Fruit fly (Drosophila melanogaster): ENCODE results near the gene Hinfp.

Hinfp gene

DNA sequence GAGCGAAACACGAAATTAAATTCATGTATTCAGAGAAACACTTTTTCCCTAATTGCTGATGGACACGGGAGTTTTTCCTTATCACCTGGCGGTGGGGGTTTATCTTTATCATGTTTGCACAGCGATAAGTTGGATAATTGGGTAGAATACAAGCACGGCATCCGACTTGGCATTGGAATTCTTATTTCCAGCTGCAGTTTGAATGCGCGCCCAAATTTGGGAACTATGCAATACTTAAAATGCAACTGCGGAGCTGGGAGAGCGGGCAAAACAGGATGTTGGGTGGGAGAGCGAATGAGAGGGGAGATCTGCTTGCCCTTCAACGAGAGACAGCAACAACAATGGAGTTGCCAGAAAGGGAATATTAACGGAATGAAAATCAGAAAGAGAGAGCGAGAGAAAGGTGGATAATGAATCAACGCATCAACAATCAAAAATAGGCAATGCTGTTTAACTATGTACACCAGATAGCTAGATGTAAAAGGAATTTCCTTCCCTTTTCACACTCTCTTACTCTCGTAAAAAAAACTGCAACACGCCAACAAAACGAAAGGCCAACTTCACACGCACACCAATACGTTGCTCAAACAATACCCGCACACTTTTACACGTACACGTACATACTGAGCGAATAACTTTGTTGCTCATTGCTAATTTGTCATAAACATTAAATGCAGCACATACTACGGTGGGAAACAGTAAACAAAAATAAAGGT is 8.4 kb upstream of the Hinfp start (continued):
- no peak for TF ChIP-seq CG6808 (GFP tag; optimal IDR thresholded peaks at IDR 0.05)
- peak; percentile 42 for TF ChIP-seq esn (GFP tag; optimal IDR thresholded peaks at IDR 0.05)
- no peak for TF ChIP-seq CG16779 (tag; optimal IDR thresholded peaks at IDR 0.05)
- peak; percentile 87 for TF ChIP-seq dsx (GFP tag; optimal IDR thresholded peaks at IDR 0.05; ENCODE audit: poor library complexity, severe bottlenecking)
- TF ChIP-seq cyc (GFP tag; optimal IDR thresholded peaks at IDR 0.05) = no peak
- TF ChIP-seq Sox14 (GFP tag; optimal IDR thresholded peaks at IDR 0.05) = no peak
- no peak for TF ChIP-seq net (GFP tag; optimal IDR thresholded peaks at IDR 0.05)
- no peak for TF ChIP-seq Smox (GFP tag; optimal IDR thresholded peaks at IDR 0.05)
- TF ChIP-seq Ets21C (GFP tag; optimal IDR thresholded peaks at IDR 0.05) = no peak
- no peak for TF ChIP-seq CG1621 (tag; optimal IDR thresholded peaks at IDR 0.05)
- TF ChIP-seq CG31627 (GFP tag; optimal IDR thresholded peaks at IDR 0.05) = no peak
- no peak for TF ChIP-seq Hr38 (GFP tag; optimal IDR thresholded peaks at IDR 0.05)
- TF ChIP-seq dac (GFP tag; optimal IDR thresholded peaks at IDR 0.05) = no peak
- TF ChIP-seq lz (GFP tag; optimal IDR thresholded peaks at IDR 0.05) = peak; percentile 5
- TF ChIP-seq CG11294 (GFP tag; IDR thresholded peaks at IDR 0.05) = no peak
- peak; percentile 33 for TF ChIP-seq topi (GFP tag; optimal IDR thresholded peaks at IDR 0.05)
- no peak for TF ChIP-seq Gug (GFP tag; IDR thresholded peaks at IDR 0.05)
- no peak for TF ChIP-seq Hr39 (GFP tag; optimal IDR thresholded peaks at IDR 0.05)
- no peak for TF ChIP-seq Eip93F (GFP tag; optimal IDR thresholded peaks at IDR 0.05)
- no peak for TF ChIP-seq CG8119 (GFP tag; IDR thresholded peaks at IDR 0.05)
- no peak for TF ChIP-seq ss (GFP tag; optimal IDR thresholded peaks at IDR 0.05)
- TF ChIP-seq Blimp-1 (GFP tag; optimal IDR thresholded peaks at IDR 0.05) = no peak
- no peak for TF ChIP-seq eg (GFP tag; IDR thresholded peaks at IDR 0.05)
- no peak for TF ChIP-seq Met (GFP tag; optimal IDR thresholded peaks at IDR 0.05)
- no peak for TF ChIP-seq CG10669 (GFP tag; optimal IDR thresholded peaks at IDR 0.05)
- TF ChIP-seq achi (GFP tag; optimal IDR thresholded peaks at IDR 0.05) = no peak
- TF ChIP-seq acj6 (GFP tag; optimal IDR thresholded peaks at IDR 0.05) = no peak
- no peak for TF ChIP-seq CG8319 (GFP tag; optimal IDR thresholded peaks at IDR 0.05)
- TF ChIP-seq CG4318 (GFP tag; optimal IDR thresholded peaks at IDR 0.05) = no peak
- no peak for TF ChIP-seq fd59A (GFP tag; optimal IDR thresholded peaks at IDR 0.05)
- TF ChIP-seq vri (GFP tag; optimal IDR thresholded peaks at IDR 0.05) = peak; percentile 11
- TF ChIP-seq CG6276 (GFP tag; optimal IDR thresholded peaks at IDR 0.05) = no peak
- TF ChIP-seq CG34406 (GFP tag; optimal IDR thresholded peaks at IDR 0.05) = no peak
- TF ChIP-seq CG7368 (GFP tag; optimal IDR thresholded peaks at IDR 0.05) = no peak

DNA sequence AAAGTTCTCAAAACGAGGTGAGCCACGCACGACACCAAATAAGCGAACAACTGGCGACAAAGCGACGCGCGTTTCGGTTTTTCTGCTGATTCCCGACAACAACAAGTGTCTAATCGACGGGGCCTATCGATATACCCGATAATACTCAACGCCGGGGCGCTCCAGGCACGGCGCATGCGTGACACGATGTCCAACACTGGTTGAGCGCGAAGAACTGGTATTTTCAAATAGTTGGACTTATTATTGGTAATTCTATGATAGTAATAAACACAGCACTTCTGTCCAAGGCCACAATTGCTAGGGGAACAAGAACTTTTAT is 7.9 kb upstream of the Hinfp start:
- TF ChIP-seq Sox14 (GFP tag; optimal IDR thresholded peaks at IDR 0.05) (peak; percentile 13), dsx (GFP tag; optimal IDR thresholded peaks at IDR 0.05; ENCODE audit: poor library complexity, severe bottlenecking) (peak; percentile 64), CG10669 (GFP tag; optimal IDR thresholded peaks at IDR 0.05) (no peak), CG1621 (tag; optimal IDR thresholded peaks at IDR 0.05) (peak; percentile 85), svp (GFP tag) (no peak), Hr39 (GFP tag; optimal IDR thresholded peaks at IDR 0.05) (peak; percentile 2), fkh (GFP tag; optimal IDR thresholded peaks at IDR 0.05) (peak; percentile 54), Eip78C (GFP tag) (peak; percentile 7)

DNA sequence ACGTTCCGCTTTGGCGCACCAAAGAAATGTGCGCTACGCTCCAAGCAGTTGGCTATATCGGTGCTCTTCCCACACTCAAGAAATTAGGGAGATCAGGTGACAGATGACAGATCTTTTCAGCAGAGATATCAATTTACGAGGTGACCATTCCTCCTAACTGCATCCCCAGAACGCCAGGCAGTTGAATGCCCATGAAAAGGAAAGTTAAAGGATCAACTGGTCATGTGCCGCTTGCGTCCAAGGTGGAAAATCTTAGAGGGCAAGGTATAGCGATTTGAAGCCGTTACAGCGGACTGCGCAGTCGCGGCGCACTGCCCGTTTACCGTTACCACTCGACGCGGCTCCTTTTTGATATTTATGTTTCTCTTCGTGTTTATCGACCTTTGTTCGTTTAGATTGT is 6.8 kb upstream of the Hinfp start:
- TF ChIP-seq net (GFP tag; optimal IDR thresholded peaks at IDR 0.05) = no peak
- TF ChIP-seq Hr38 (GFP tag; optimal IDR thresholded peaks at IDR 0.05) = no peak
- no peak for TF ChIP-seq CG8632 (GFP tag; optimal IDR thresholded peaks at IDR 0.05)
- TF ChIP-seq CG11762 (GFP tag; optimal IDR thresholded peaks at IDR 0.05; ENCODE audit: insufficient read depth) = no peak
- TF ChIP-seq topi (GFP tag; optimal IDR thresholded peaks at IDR 0.05) = no peak
- no peak for TF ChIP-seq Sox14 (GFP tag; optimal IDR thresholded peaks at IDR 0.05)
- TF ChIP-seq Hr4 (GFP tag; optimal IDR thresholded peaks at IDR 0.05) = peak; percentile 10
- no peak for TF ChIP-seq CG6163 (GFP tag; IDR thresholded peaks at IDR 0.05)
- peak; percentile 74 for TF ChIP-seq svp (GFP tag)
- TF ChIP-seq Blimp-1 (GFP tag; optimal IDR thresholded peaks at IDR 0.05) = no peak
- no peak for TF ChIP-seq CG6276 (GFP tag; optimal IDR thresholded peaks at IDR 0.05)
- peak; percentile 21 for TF ChIP-seq lz (GFP tag; optimal IDR thresholded peaks at IDR 0.05)
- no peak for TF ChIP-seq CG11902 (GFP tag; optimal IDR thresholded peaks at IDR 0.05)
- no peak for TF ChIP-seq Sox15 (GFP tag; optimal IDR thresholded peaks at IDR 0.05)
- TF ChIP-seq CG15336 (GFP tag; IDR thresholded peaks at IDR 0.05) = peak; percentile 39; the same call in 1 of the 2 replicates
- no peak for TF ChIP-seq CG11294 (GFP tag; IDR thresholded peaks at IDR 0.05)
- TF ChIP-seq acj6 (GFP tag; optimal IDR thresholded peaks at IDR 0.05) = no peak
- TF ChIP-seq CG31627 (GFP tag; optimal IDR thresholded peaks at IDR 0.05) = peak; percentile 2
- TF ChIP-seq pdm3 (GFP tag; optimal IDR thresholded peaks at IDR 0.05) = no peak
- TF ChIP-seq CG32006 (GFP tag; optimal IDR thresholded peaks at IDR 0.05) = peak; percentile 59
- TF ChIP-seq Hr39 (GFP tag; optimal IDR thresholded peaks at IDR 0.05) = peak; percentile 5
- peak; percentile 2 for TF ChIP-seq Eip78C (GFP tag)
- no peak for TF ChIP-seq fd85E (GFP tag; optimal IDR thresholded peaks at IDR 0.05)

Measured in whole organism, prepupa.